Worm (Caenorhabditis elegans) whole organism, L1 larva: ENCODE data around the gene T08A11.1.

ENCODE experiments used
- C04F5.9 ChIP-seq: sonication (generic microtip); optimal IDR thresholded peaks from 2 replicates; lab custom pipeline; 2016; ENCODE audit warnings: missing genetic modification characterization, missing compliant biosample characterization
- C16A3.4 ChIP-seq: fragments of 150-350 bp; optimal IDR thresholded peaks from 2 replicates; lab custom pipeline; 2014; ENCODE audit warnings: missing biosample characterization, missing genetic modification characterization
- C34B4.2 ChIP-seq: sonication (generic microtip); optimal IDR thresholded peaks from 2 replicates; lab custom pipeline; 2017; ENCODE audit warnings: mild to moderate bottlenecking, missing genetic modification characterization, missing compliant biosample characterization
- Y116A8C.19 ChIP-seq: sonication (generic microtip); optimal IDR thresholded peaks from 2 replicates; lab custom pipeline; 2016; ENCODE audit warnings: missing compliant biosample characterization, missing genetic modification characterization, borderline replicate concordance
- alr-1 ChIP-seq: fragments of 200-800 bp; sonication (Bioruptor generic); optimal IDR thresholded peaks from 2 replicates; lab custom pipeline; 2018; ENCODE audit warnings: borderline replicate concordance, mild to moderate bottlenecking, missing genetic modification characterization, missing compliant biosample characterization
- aly-2 ChIP-seq: fragments of 150-350 bp; optimal IDR thresholded peaks from 2 replicates; lab custom pipeline; 2014; ENCODE audit warnings: missing biosample characterization, missing genetic modification characterization
- ama-1 ChIP-seq: fragments of 150-350 bp; optimal IDR thresholded peaks from 2 replicates; lab custom pipeline; 2014
- blmp-1 ChIP-seq: fragments of 150-350 bp; optimal IDR thresholded peaks from 2 replicates; lab custom pipeline; 2014; ENCODE audit warnings: missing biosample characterization, missing genetic modification characterization
- ceh-63 ChIP-seq: fragments of 200-800 bp; sonication (Bioruptor generic); optimal IDR thresholded peaks from 2 replicates; lab custom pipeline; 2018; ENCODE audit warnings: mild to moderate bottlenecking, missing genetic modification characterization, missing compliant biosample characterization
- ceh-8 ChIP-seq: fragments of 200-800 bp; sonication (Bioruptor generic); optimal IDR thresholded peaks from 2 replicates; lab custom pipeline; 2018; ENCODE audit warnings: mild to moderate bottlenecking, missing genetic modification characterization, moderate library complexity, missing compliant biosample characterization
- ceh-82 ChIP-seq, 3 experiments: fragments of 150-350 bp in 1 of 3; sonication (generic microtip) in 2 of 3; optimal IDR thresholded peaks; 2 replicates each; lab custom pipeline; 2014 to 2017; ENCODE audit warnings: missing biosample characterization in 3 of 3, missing genetic modification characterization in 3 of 3
- ceh-88 ChIP-seq: fragments of 200-800 bp; sonication (Bioruptor generic); IDR thresholded peaks from 2 replicates; pipeline ENCODE4 v1.3.6; 2022; ENCODE audit warnings: missing genetic modification characterization, missing compliant biosample characterization
- dsc-1 ChIP-seq: sonication (generic microtip); optimal IDR thresholded peaks from 2 replicates; lab custom pipeline; 2016; ENCODE audit warnings: mild to moderate bottlenecking, missing genetic modification characterization, missing compliant biosample characterization
- efl-1 ChIP-seq, 4 experiments: fragments of 150-350 bp; optimal IDR thresholded peaks in 3 of 4; peaks in 1 of 4; 1 replicate in 1 of 4; 2 replicates in 3 of 4; lab custom pipeline; 2014; ENCODE audit warnings: missing biosample characterization in 2 of 4, missing genetic modification characterization in 2 of 4, missing genetic modification reagents in 2 of 4
- efl-3 ChIP-seq: fragments of 200-800 bp; sonication (Bioruptor generic); optimal IDR thresholded peaks from 2 replicates; lab custom pipeline; 2018; ENCODE audit warnings: mild to moderate bottlenecking, missing genetic modification characterization, missing compliant biosample characterization
- egl-27 ChIP-seq, 2 experiments: fragments of 150-350 bp in 1 of 2; sonication (generic microtip); optimal IDR thresholded peaks; 3 replicates each; lab custom pipeline; 2017 to 2018; ENCODE audit warnings: missing biosample characterization in 2 of 2, missing genetic modification characterization in 2 of 2, missing genetic modification reagents in 2 of 2
- elt-3 ChIP-seq, 6 experiments: fragments of 150-350 bp in 1 of 6; sonication (generic microtip); optimal IDR thresholded peaks; 2 replicates each; lab custom pipeline; 2017 to 2018; ENCODE audit warnings: missing biosample characterization in 6 of 6, missing genetic modification characterization in 6 of 6, inconsistent platforms in 1 of 6
- ets-5 ChIP-seq: fragments of 200-800 bp; sonication (Bioruptor generic); IDR thresholded peaks from 2 replicates; pipeline ENCODE4 v1.3.6; 2022; ENCODE audit warnings: missing genetic modification characterization, missing compliant biosample characterization
- fkh-10 ChIP-seq: sonication (generic microtip); optimal IDR thresholded peaks from 2 replicates; lab custom pipeline; 2017; ENCODE audit warnings: missing biosample characterization, missing genetic modification reagents, missing genetic modification characterization
- fkh-4 ChIP-seq: sonication (generic microtip); optimal IDR thresholded peaks from 2 replicates; lab custom pipeline; 2016; ENCODE audit warnings: missing compliant biosample characterization, missing genetic modification characterization, borderline replicate concordance
- fkh-8 ChIP-seq: sonication (generic microtip); optimal IDR thresholded peaks from 2 replicates; lab custom pipeline; 2016; ENCODE audit warnings: mild to moderate bottlenecking, missing genetic modification characterization, missing compliant biosample characterization
- grh-1 ChIP-seq: fragments of 200-800 bp; sonication (Bioruptor generic); IDR thresholded peaks from 2 replicates; pipeline ENCODE4 v1.3.6; 2022; ENCODE audit warnings: missing genetic modification reagents, missing genetic modification characterization, missing compliant biosample characterization
- irx-1 ChIP-seq: sonication (generic microtip); optimal IDR thresholded peaks from 2 replicates; lab custom pipeline; 2016; ENCODE audit warnings: missing genetic modification characterization, missing compliant biosample characterization
- isw-1 ChIP-seq: fragments of 200-800 bp; sonication (Bioruptor generic); IDR thresholded peaks from 2 replicates; pipeline ENCODE4 v1.3.6; 2022; ENCODE audit warnings: missing genetic modification characterization, missing compliant biosample characterization
- jun-1 ChIP-seq: fragments of 150-350 bp; optimal IDR thresholded peaks from 2 replicates; lab custom pipeline; 2014; ENCODE audit warnings: missing biosample characterization, missing genetic modification reagents, missing genetic modification characterization
- lin-13 ChIP-seq: fragments of 150-350 bp; optimal IDR thresholded peaks from 2 replicates; lab custom pipeline; 2014; ENCODE audit warnings: missing biosample characterization, missing genetic modification reagents, missing genetic modification characterization
- lin-15B ChIP-seq: fragments of 150-350 bp; sonication (generic microtip); optimal IDR thresholded peaks from 3 replicates; lab custom pipeline; 2014; ENCODE audit warnings: missing biosample characterization, missing genetic modification characterization
- lin-35 ChIP-seq, 2 experiments: fragments of 150-350 bp; optimal IDR thresholded peaks; 2 replicates each; lab custom pipeline; 2014; ENCODE audit warnings: missing biosample characterization in 2 of 2, missing genetic modification characterization in 2 of 2, missing genetic modification reagents in 2 of 2
- lin-39 ChIP-seq: fragments of 150-350 bp; optimal IDR thresholded peaks from 2 replicates; lab custom pipeline; 2014; ENCODE audit warnings: missing biosample characterization, missing genetic modification reagents, missing genetic modification characterization
- lir-3 ChIP-seq: sonication (generic microtip); optimal IDR thresholded peaks from 2 replicates; lab custom pipeline; 2016; ENCODE audit warnings: mild to moderate bottlenecking, missing genetic modification characterization, moderate library complexity, missing compliant biosample characterization; ENCODE audit not compliant: poor library complexity
- mab-9 ChIP-seq: fragments of 200-800 bp; sonication (Bioruptor generic); IDR thresholded peaks from 2 replicates; pipeline ENCODE4 v1.3.6; 2022; ENCODE audit warnings: missing genetic modification reagents, missing genetic modification characterization, missing compliant biosample characterization
- mdl-1 ChIP-seq, 2 experiments: fragments of 150-350 bp; optimal IDR thresholded peaks; 2 replicates each; lab custom pipeline; 2014 to 2017; ENCODE audit warnings: missing biosample characterization in 2 of 2, missing genetic modification characterization in 2 of 2, inconsistent platforms in 1 of 2
- mef-2 ChIP-seq: fragments of 150-350 bp; optimal IDR thresholded peaks from 2 replicates; lab custom pipeline; 2014; ENCODE audit warnings: missing biosample characterization, missing genetic modification characterization
- mep-1 ChIP-seq: fragments of 150-350 bp; optimal IDR thresholded peaks from 2 replicates; lab custom pipeline; 2014; ENCODE audit warnings: missing biosample characterization, missing genetic modification characterization
- nhr-12 ChIP-seq: sonication (generic microtip); optimal IDR thresholded peaks from 2 replicates; lab custom pipeline; 2017; ENCODE audit warnings: missing biosample characterization, missing genetic modification characterization
- nhr-237 ChIP-seq: fragments of 150-350 bp; optimal IDR thresholded peaks from 2 replicates; lab custom pipeline; 2014; ENCODE audit warnings: missing biosample characterization, missing genetic modification characterization
- nhr-28 ChIP-seq: fragments of 150-350 bp; optimal IDR thresholded peaks from 2 replicates; lab custom pipeline; 2014; ENCODE audit warnings: missing biosample characterization, missing genetic modification characterization
- nhr-47 ChIP-seq: sonication (generic microtip); optimal IDR thresholded peaks from 2 replicates; lab custom pipeline; 2016; ENCODE audit warnings: mild to moderate bottlenecking, missing genetic modification characterization, moderate library complexity, missing compliant biosample characterization
- nhr-84 ChIP-seq: sonication (generic microtip); optimal IDR thresholded peaks from 2 replicates; lab custom pipeline; 2017; ENCODE audit warnings: missing biosample characterization, missing genetic modification characterization
- nhr-85 ChIP-seq: sonication (generic microtip); peaks from one replicate; lab custom pipeline; 2016; ENCODE audit warnings: missing genetic modification characterization, inconsistent platforms, missing compliant biosample characterization
- pqm-1 ChIP-seq: sonication (generic microtip); optimal IDR thresholded peaks from 3 replicates; lab custom pipeline; 2017; ENCODE audit warnings: missing biosample characterization, missing genetic modification characterization
- skn-1 ChIP-seq: fragments of 150-350 bp; optimal IDR thresholded peaks from 2 replicates; lab custom pipeline; 2014; ENCODE audit warnings: missing biosample characterization, missing genetic modification characterization
- snpc-4 ChIP-seq: fragments of 150-350 bp; optimal IDR thresholded peaks from 2 replicates; lab custom pipeline; 2014; ENCODE audit warnings: missing biosample characterization, missing genetic modification characterization
- sox-4 ChIP-seq: sonication (generic microtip); optimal IDR thresholded peaks from 2 replicates; lab custom pipeline; 2016; ENCODE audit warnings: missing genetic modification characterization, missing compliant biosample characterization
- sup-37 ChIP-seq: fragments of 200-800 bp; sonication (Bioruptor generic); optimal IDR thresholded peaks from 2 replicates; lab custom pipeline; 2018; ENCODE audit warnings: mild to moderate bottlenecking, missing genetic modification characterization, missing compliant biosample characterization
- swsn-7 ChIP-seq: sonication (generic microtip); optimal IDR thresholded peaks from 2 replicates; lab custom pipeline; 2016; ENCODE audit warnings: missing genetic modification characterization, missing compliant biosample characterization
- tbx-2 ChIP-seq: sonication (generic microtip); optimal IDR thresholded peaks from 2 replicates; lab custom pipeline; 2016; ENCODE audit warnings: missing genetic modification characterization, missing compliant biosample characterization
- unc-30 ChIP-seq: sonication (generic microtip); optimal IDR thresholded peaks from 2 replicates; lab custom pipeline; 2017; ENCODE audit warnings: missing biosample characterization, missing genetic modification characterization
- unc-62 ChIP-seq: fragments of 150-350 bp; optimal IDR thresholded peaks from 2 replicates; lab custom pipeline; 2014; ENCODE audit warnings: missing biosample characterization, missing genetic modification reagents, missing genetic modification characterization
- unc-98 ChIP-seq: fragments of 200-800 bp; sonication (Bioruptor generic); IDR thresholded peaks from 2 replicates; pipeline ENCODE4 v1.3.6; 2022; ENCODE audit warnings: missing genetic modification characterization, missing compliant biosample characterization
- xbp-1 ChIP-seq: sonication (generic microtip); optimal IDR thresholded peaks from 2 replicates; lab custom pipeline; 2016; ENCODE audit warnings: missing genetic modification characterization, missing compliant biosample characterization
- zag-1 ChIP-seq: fragments of 150-350 bp; optimal IDR thresholded peaks from 2 replicates; lab custom pipeline; 2014; ENCODE audit warnings: missing biosample characterization, missing genetic modification characterization
- zip-4 ChIP-seq: fragments of 200-800 bp; sonication (Bioruptor generic); optimal IDR thresholded peaks from 2 replicates; lab custom pipeline; 2018; ENCODE audit warnings: mild to moderate bottlenecking, missing genetic modification characterization, moderate library complexity, missing compliant biosample characterization
- ztf-4 ChIP-seq: fragments of 150-350 bp; optimal IDR thresholded peaks from 2 replicates; lab custom pipeline; 2014; ENCODE audit warnings: missing biosample characterization, missing genetic modification characterization

Gene T08A11.1

DNA sequence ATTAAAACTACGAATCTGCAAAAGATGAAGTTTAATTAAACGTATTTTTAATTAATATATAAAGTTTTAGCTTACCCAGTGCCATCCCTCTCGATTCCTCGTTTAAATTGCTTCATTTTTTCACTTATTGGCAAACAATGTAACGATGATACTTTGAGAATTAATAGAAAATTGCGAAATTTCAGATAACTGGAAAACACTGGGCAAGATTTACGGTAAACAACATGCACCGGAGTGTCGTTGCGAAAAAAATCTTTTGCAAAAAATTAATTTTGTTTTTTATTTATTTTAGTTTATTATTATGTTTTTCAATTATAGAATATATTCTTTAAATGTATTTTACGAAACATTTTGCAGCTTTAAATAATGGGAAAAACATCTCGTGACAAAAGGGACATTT, 58.9 kb downstream of the T08A11.1 start, which contains the start of the genes pelo-1 and R74.7 (continued):
- TF ChIP-seq ceh-82 (tag; optimal IDR thresholded peaks at IDR 0.05; lab: Kevin White, UChicago) (peak in 2 of 3 experiments; percentile 11 to 38), unc-62 (no peak), ets-5 (GFP tag; lab: Robert Waterston, UW) (no peak), fkh-4 (tag; lab: Kevin White, UChicago) (no peak), lin-39 (tag; lab: Kevin White, UChicago) (peak; percentile 8), jun-1 (tag; lab: Kevin White, UChicago) (no peak), irx-1 (tag; lab: Kevin White, UChicago) (no peak), zip-4 (GFP tag; lab: Kevin White, UChicago) (peak; percentile 82), mef-2 (no peak), isw-1 (GFP tag; lab: Robert Waterston, UW) (no peak), sup-37 (no peak), tbx-2 (tag; lab: Kevin White, UChicago) (no peak), ceh-8 (no peak), C04F5.9 (tag; lab: Kevin White, UChicago) (no peak), lin-35 (GFP tag; optimal IDR thresholded peaks at IDR 0.05; lab: Kevin White, UChicago) (peak in 1 of 2 experiments; percentile 47), mep-1 (tag; lab: Kevin White, UChicago) (peak; percentile 36), dsc-1 (tag; lab: Kevin White, UChicago) (no peak), ztf-4 (tag; lab: Kevin White, UChicago) (no peak), nhr-12 (tag; lab: Kevin White, UChicago) (no peak), elt-3 (tag; optimal IDR thresholded peaks at IDR 0.05; lab: Kevin White, UChicago) (no peak), mab-9 (GFP tag; lab: Robert Waterston, UW) (no peak), mdl-1 (tag; optimal IDR thresholded peaks at IDR 0.05; lab: Kevin White, UChicago) (no peak), xbp-1 (no peak), nhr-237 (tag; lab: Kevin White, UChicago) (no peak), unc-30 (tag; lab: Kevin White, UChicago) (no peak), fkh-8 (tag; lab: Kevin White, UChicago) (peak; percentile 36), pqm-1 (tag; lab: Kevin White, UChicago) (no peak), ama-1 (no peak), nhr-85 (tag; lab: Kevin White, UChicago) (no peak), C16A3.4 (tag; lab: Kevin White, UChicago) (no peak), nhr-47 (peak; percentile 38), ceh-63 (GFP tag; lab: Kevin White, UChicago) (no peak), snpc-4 (tag; lab: Kevin White, UChicago) (no peak), blmp-1 (tag; lab: Kevin White, UChicago) (peak; percentile 29), sox-4 (no peak), skn-1 (tag; lab: Kevin White, UChicago) (peak; percentile 79), Y116A8C.19 (tag; lab: Kevin White, UChicago) (no peak), grh-1 (GFP tag; lab: Robert Waterston, UW) (no peak), efl-3 (no peak), nhr-84 (tag; lab: Kevin White, UChicago) (no peak), unc-98 (GFP tag; lab: Robert Waterston, UW) (no peak), fkh-10 (no peak), lir-3 (tag; lab: Kevin White, UChicago) (no peak), aly-2 (tag; lab: Kevin White, UChicago) (no peak), C34B4.2 (tag; lab: Kevin White, UChicago) (no peak), zag-1 (tag; lab: Kevin White, UChicago) (no peak), egl-27 (tag; optimal IDR thresholded peaks at IDR 0.05; lab: Kevin White, UChicago) (no peak), lin-13 (GFP tag; lab: Kevin White, UChicago) (no peak), alr-1 (tag; lab: Kevin White, UChicago) (no peak), swsn-7 (tag; lab: Kevin White, UChicago) (peak; percentile 2), lin-15B (peak; percentile 21), ceh-88 (GFP tag; lab: Robert Waterston, UW) (no peak), nhr-28 (no peak), efl-1 (optimal IDR thresholded peaks at IDR 0.05; lab: Kevin White, UChicago) (peak; percentile 19 to 33), efl-1 (GFP tag; optimal IDR thresholded peaks at IDR 0.05 in 1 of 2; lab: Kevin White, UChicago) (peak in 1 of 2 experiments; percentile 25)
